Worm (Caenorhabditis elegans) whole organism, L4 larva: Measurements from ENCODE around the gene sax-2.

ENCODE experiments used
- D1046.2 ChIP-seq: fragments of 200-800 bp; sonication (Bioruptor generic); IDR thresholded peaks from 2 replicates; pipeline ENCODE4 v1.3.6; 2022; ENCODE audit warnings: missing genetic modification characterization, missing compliant biosample characterization
- F10B5.3 ChIP-seq: sonication (generic microtip); optimal IDR thresholded peaks from 2 replicates; lab custom pipeline; 2016; ENCODE audit warnings: mild to moderate bottlenecking, missing genetic modification characterization, missing compliant biosample characterization
- F26F4.8 ChIP-seq: fragments of 200-800 bp; sonication (Bioruptor generic); conservative IDR thresholded peaks from 2 replicates; pipeline ENCODE4 v1.3.6; 2022; ENCODE audit warnings: missing genetic modification characterization, missing compliant biosample characterization
- T20F7.1 ChIP-seq: fragments of 200-800 bp; sonication (Bioruptor generic); optimal IDR thresholded peaks from 2 replicates; lab custom pipeline; 2018; ENCODE audit warnings: mild to moderate bottlenecking, missing genetic modification characterization, missing compliant biosample characterization
- T26A8.4 ChIP-seq: fragments of 200-800 bp; sonication (Bioruptor generic); IDR thresholded peaks from 2 replicates; pipeline ENCODE4 v1.3.6; 2022; ENCODE audit warnings: missing genetic modification characterization, missing compliant biosample characterization
- ZK337.2 ChIP-seq: fragments of 200-800 bp; sonication (Bioruptor generic); IDR thresholded peaks from 2 replicates; pipeline ENCODE4 v1.3.6; 2022; ENCODE audit warnings: missing genetic modification reagents, missing genetic modification characterization, missing compliant biosample characterization
- ZK546.5 ChIP-seq, 2 experiments: sonication (generic microtip); optimal IDR thresholded peaks; 2 replicates each; lab custom pipeline; 2017; ENCODE audit warnings: missing biosample characterization in 2 of 2, missing genetic modification characterization in 2 of 2
- aha-1 ChIP-seq: fragments of 150-350 bp; peaks from one replicate; lab custom pipeline; 2014; ENCODE audit warnings: missing biosample characterization, missing genetic modification characterization
- aly-2 ChIP-seq: sonication (generic microtip); optimal IDR thresholded peaks from 2 replicates; lab custom pipeline; 2018; ENCODE audit warnings: missing biosample characterization, missing genetic modification characterization
- ceh-32 ChIP-seq: sonication (generic microtip); optimal IDR thresholded peaks from 2 replicates; lab custom pipeline; 2016; ENCODE audit warnings: mild to moderate bottlenecking, missing genetic modification characterization, missing compliant biosample characterization; ENCODE audit not compliant: poor library complexity
- ceh-82 ChIP-seq: sonication (generic microtip); optimal IDR thresholded peaks from 2 replicates; lab custom pipeline; 2017; ENCODE audit warnings: missing biosample characterization, missing genetic modification characterization
- ces-1 ChIP-seq: fragments of 150-350 bp; sonication (generic microtip); optimal IDR thresholded peaks from 4 replicates; lab custom pipeline; 2014; ENCODE audit warnings: missing biosample characterization, missing genetic modification reagents, missing genetic modification characterization
- daf-16 ChIP-seq, 3 experiments: sonication (generic microtip); optimal IDR thresholded peaks; 2 replicates each; lab custom pipeline; 2016 to 2017; ENCODE audit warnings: missing genetic modification characterization in 3 of 3, missing genetic modification reagents in 3 of 3, mild to moderate bottlenecking in 2 of 3, missing compliant biosample characterization in 2 of 3, missing biosample characterization in 1 of 3, moderate library complexity in 1 of 3
- daf-19 ChIP-seq: fragments of 200-800 bp; sonication (Bioruptor generic); conservative IDR thresholded peaks from 2 replicates; pipeline ENCODE4 v1.3.6; 2022; ENCODE audit warnings: missing genetic modification characterization, missing compliant biosample characterization
- daf-8 ChIP-seq: fragments of 200-800 bp; sonication (Bioruptor generic); IDR thresholded peaks from 2 replicates; pipeline ENCODE4 v1.3.6; 2022; ENCODE audit warnings: missing genetic modification characterization, missing compliant biosample characterization
- dmd-8 ChIP-seq: fragments of 200-800 bp; sonication (Bioruptor generic); IDR thresholded peaks from 2 replicates; pipeline ENCODE4 v1.3.6; 2022; ENCODE audit warnings: missing genetic modification characterization, missing compliant biosample characterization
- egl-27 ChIP-seq: sonication (generic microtip); optimal IDR thresholded peaks from 3 replicates; lab custom pipeline; 2017; ENCODE audit warnings: missing biosample characterization, missing genetic modification reagents, missing genetic modification characterization
- fos-1 ChIP-seq: fragments of 150-350 bp; optimal IDR thresholded peaks from 2 replicates; lab custom pipeline; 2014; ENCODE audit warnings: missing biosample characterization, missing genetic modification characterization
- gei-8 ChIP-seq: fragments of 200-800 bp; sonication (Bioruptor generic); optimal IDR thresholded peaks from 2 replicates; lab custom pipeline; 2018; ENCODE audit warnings: mild to moderate bottlenecking, missing genetic modification characterization, missing compliant biosample characterization
- hif-1 ChIP-seq, 2 experiments: sonication (generic microtip); optimal IDR thresholded peaks; 2 replicates each; lab custom pipeline; 2016 to 2017; ENCODE audit warnings: missing compliant biosample characterization in 2 of 2, missing genetic modification characterization in 2 of 2, missing genetic modification reagents in 2 of 2, missing genotype in 2 of 2, mild to moderate bottlenecking in 1 of 2
- hlh-11 ChIP-seq: fragments of 200-800 bp; sonication (Bioruptor generic); optimal IDR thresholded peaks from 2 replicates; lab custom pipeline; 2018; ENCODE audit warnings: mild to moderate bottlenecking, missing genetic modification characterization, missing compliant biosample characterization
- hlh-30 ChIP-seq: sonication (generic microtip); optimal IDR thresholded peaks from 2 replicates; lab custom pipeline; 2017; ENCODE audit warnings: antibody characterized with exemption, mild to moderate bottlenecking, missing genetic modification characterization, missing compliant biosample characterization; ENCODE audit not compliant: insufficient read depth
- jun-1 ChIP-seq: fragments of 150-350 bp; optimal IDR thresholded peaks from 2 replicates; lab custom pipeline; 2014; ENCODE audit warnings: missing biosample characterization, missing genetic modification reagents, missing genetic modification characterization
- lin-1 ChIP-seq: fragments of 200-800 bp; sonication (Bioruptor generic); IDR thresholded peaks from 2 replicates; pipeline ENCODE4 v1.3.6; 2022; ENCODE audit warnings: missing genetic modification reagents, missing genetic modification characterization, missing compliant biosample characterization
- lin-29 ChIP-seq: fragments of 200-800 bp; sonication (Bioruptor generic); IDR thresholded peaks from 2 replicates; pipeline ENCODE4 v1.3.6; 2022; ENCODE audit warnings: missing genetic modification reagents, missing genetic modification characterization, missing compliant biosample characterization
- madf-5 ChIP-seq, 2 experiments: fragments of 200-800 bp; sonication (Bioruptor generic); IDR thresholded peaks; 2 replicates each; pipeline ENCODE4 v1.3.6; 2022; ENCODE audit warnings: missing compliant biosample characterization in 2 of 2, missing genetic modification characterization in 2 of 2
- mep-1 ChIP-seq: fragments of 150-350 bp; sonication (generic microtip); optimal IDR thresholded peaks from 3 replicates; lab custom pipeline; 2014; ENCODE audit warnings: missing biosample characterization, missing genetic modification characterization
- nhr-102 ChIP-seq: sonication (generic microtip); optimal IDR thresholded peaks from 2 replicates; lab custom pipeline; 2016; ENCODE audit warnings: mild to moderate bottlenecking, missing genetic modification characterization, moderate library complexity, missing compliant biosample characterization
- nhr-111 ChIP-seq: fragments of 200-800 bp; sonication (Bioruptor generic); optimal IDR thresholded peaks from 2 replicates; lab custom pipeline; 2018; ENCODE audit warnings: mild to moderate bottlenecking, missing genetic modification characterization, missing compliant biosample characterization
- nhr-237 ChIP-seq: sonication (generic microtip); optimal IDR thresholded peaks from 2 replicates; lab custom pipeline; 2017; ENCODE audit warnings: missing biosample characterization, missing genetic modification characterization
- nhr-25 ChIP-seq: sonication (generic microtip); optimal IDR thresholded peaks from 2 replicates; lab custom pipeline; 2017; ENCODE audit warnings: missing genetic modification characterization, mild to moderate bottlenecking, missing compliant biosample characterization, antibody characterized with exemption, moderate library complexity, borderline replicate concordance; ENCODE audit not compliant: insufficient read depth
- nhr-28 ChIP-seq: fragments of 150-350 bp; optimal IDR thresholded peaks from 2 replicates; lab custom pipeline; 2014; ENCODE audit warnings: missing biosample characterization, missing genetic modification characterization
- nhr-41 ChIP-seq: fragments of 200-800 bp; sonication (Bioruptor generic); IDR thresholded peaks from 2 replicates; pipeline ENCODE4 v1.3.6; 2022; ENCODE audit warnings: missing genetic modification reagents, missing genetic modification characterization, missing compliant biosample characterization
- nhr-42 ChIP-seq: fragments of 200-800 bp; sonication (Bioruptor generic); IDR thresholded peaks from 2 replicates; pipeline ENCODE4 v1.3.6; 2022; ENCODE audit warnings: missing genetic modification characterization, missing compliant biosample characterization
- nhr-48 ChIP-seq: sonication (generic microtip); optimal IDR thresholded peaks from 2 replicates; lab custom pipeline; 2016; ENCODE audit warnings: mild to moderate bottlenecking, missing genetic modification characterization, missing compliant biosample characterization
- pha-4 ChIP-seq, 2 experiments: fragments of 150-350 bp in 1 of 2; fragments of 200-800 bp in 1 of 2; sonication (Bioruptor generic) in 1 of 2; IDR thresholded peaks in 1 of 2; optimal IDR thresholded peaks in 1 of 2; 2 replicates each; pipeline versions ENCODE4 v1.3.6 to Lab custom; 2014 to 2022; ENCODE audit warnings: missing genetic modification characterization in 2 of 2, missing genetic modification reagents in 2 of 2, missing biosample characterization in 1 of 2, missing compliant biosample characterization in 1 of 2
- sdz-12 ChIP-seq: fragments of 200-800 bp; sonication (Bioruptor generic); optimal IDR thresholded peaks from 2 replicates; lab custom pipeline; 2018; ENCODE audit warnings: mild to moderate bottlenecking, missing genetic modification characterization, missing compliant biosample characterization
- skn-1 ChIP-seq: fragments of 150-350 bp; optimal IDR thresholded peaks from 2 replicates; lab custom pipeline; 2014; ENCODE audit warnings: missing biosample characterization, missing genetic modification characterization
- unc-130 ChIP-seq: sonication (generic microtip); optimal IDR thresholded peaks from 2 replicates; lab custom pipeline; 2016; ENCODE audit warnings: missing genetic modification reagents, missing genetic modification characterization, missing compliant biosample characterization
- unc-62 ChIP-seq, 3 experiments: fragments of 150-350 bp in 1 of 3; sonication (generic microtip); optimal IDR thresholded peaks in 2 of 3; peaks in 1 of 3; 1 replicate in 1 of 3; 2 replicates in 2 of 3; lab custom pipeline; 2014 to 2017; ENCODE audit warnings: missing biosample characterization in 3 of 3, missing genetic modification characterization in 3 of 3, missing genetic modification reagents in 3 of 3, missing genotype in 1 of 3
- vab-7 ChIP-seq: fragments of 200-800 bp; sonication (Bioruptor generic); IDR thresholded peaks from 2 replicates; pipeline ENCODE4 v1.3.6; 2022; ENCODE audit warnings: missing genetic modification reagents, missing genetic modification characterization, missing compliant biosample characterization
- zfp-3 ChIP-seq: fragments of 200-800 bp; sonication (Bioruptor generic); conservative IDR thresholded peaks from 2 replicates; pipeline ENCODE4 v1.3.6; 2022; ENCODE audit warnings: missing genetic modification reagents, missing genetic modification characterization, missing compliant biosample characterization
- zip-11 ChIP-seq: fragments of 200-800 bp; sonication (Bioruptor generic); IDR thresholded peaks from 2 replicates; pipeline ENCODE4 v1.3.6; 2022; ENCODE audit warnings: missing genetic modification characterization, missing compliant biosample characterization
- zip-2 ChIP-seq: fragments of 150-350 bp; optimal IDR thresholded peaks from 2 replicates; lab custom pipeline; 2014; ENCODE audit warnings: missing biosample characterization, missing genetic modification characterization
- ztf-7 ChIP-seq: fragments of 150-350 bp; optimal IDR thresholded peaks from 2 replicates; lab custom pipeline; 2014; ENCODE audit warnings: missing biosample characterization, missing genetic modification characterization

sax-2 gene

DNA sequence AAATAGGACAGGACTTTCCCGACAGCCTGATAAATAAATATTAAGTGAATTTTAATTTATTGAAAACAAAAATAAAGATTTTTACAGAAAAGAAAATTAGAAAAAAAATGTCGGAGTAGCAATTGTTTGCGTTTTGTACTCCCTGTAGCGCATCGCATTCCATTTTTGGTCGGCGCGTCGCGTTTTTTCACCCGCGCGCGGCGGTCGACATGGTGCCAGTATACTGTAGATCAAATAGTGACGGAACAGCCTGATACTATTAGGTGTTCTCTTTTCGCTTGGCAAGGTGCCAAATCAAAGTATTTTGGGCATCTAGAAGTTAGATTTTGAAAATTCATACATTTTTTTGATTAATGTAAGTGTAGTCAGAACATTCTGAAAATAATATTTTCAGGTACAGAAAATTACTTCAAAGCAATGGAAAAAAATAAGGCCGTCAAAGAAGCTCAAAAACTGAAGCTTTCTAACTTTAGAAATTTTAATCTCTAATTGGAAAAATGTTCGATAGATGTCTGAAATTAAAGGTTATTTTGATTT, 10.7 kb upstream of the sax-2 start:
- no peak for TF ChIP-seq egl-27 (tag; lab: Kevin White, UChicago)
- TF ChIP-seq aha-1 (tag; lab: Kevin White, UChicago): peak; percentile 92
- TF ChIP-seq, all 104 proteins: peak for 1

DNA sequence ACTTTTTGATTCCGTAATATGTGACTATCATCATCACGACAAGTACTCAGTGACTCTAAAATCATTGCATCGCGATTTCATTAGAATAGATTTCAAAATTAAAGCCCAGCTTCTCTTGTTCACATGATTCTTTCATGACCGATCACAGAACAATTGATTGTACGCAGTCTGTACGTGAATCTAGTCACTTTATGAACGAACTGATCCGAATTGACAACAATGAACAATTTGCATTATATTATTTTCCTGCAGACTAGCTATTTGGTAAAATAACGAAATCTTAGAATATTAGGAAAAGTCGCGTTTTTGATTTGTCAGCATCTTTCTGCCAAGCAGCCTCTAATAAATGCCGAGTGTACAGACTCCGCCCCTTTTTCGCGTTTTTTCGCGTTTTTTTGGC, 10.0 kb upstream of the sax-2 start:
- TF ChIP-seq vab-7 (GFP tag; lab: Robert Waterston, UW) (no peak), F10B5.3 (tag; lab: Kevin White, UChicago) (no peak), hif-1 (tag; optimal IDR thresholded peaks at IDR 0.05; lab: Kevin White, UChicago) (peak; percentile 17 to 57), dmd-8 (GFP tag; lab: Robert Waterston, UW) (no peak), nhr-237 (tag; lab: Kevin White, UChicago) (no peak), nhr-48 (tag; lab: Kevin White, UChicago) (peak; percentile 26), ZK546.5 (tag; optimal IDR thresholded peaks at IDR 0.05; lab: Kevin White, UChicago) (no peak), aha-1 (tag; lab: Kevin White, UChicago) (peak; percentile 5), F26F4.8 (GFP tag; lab: Robert Waterston, UW) (no peak), aly-2 (tag; lab: Kevin White, UChicago) (no peak), unc-62 (GFP tag; optimal IDR thresholded peaks at IDR 0.05 in 1 of 2; lab: Kevin White, UChicago) (peak in 1 of 2 experiments; percentile 60), unc-62 (tag; optimal IDR thresholded peaks at IDR 0.05; lab: Kevin White, UChicago) (no peak), skn-1 (no peak), D1046.2 (GFP tag; lab: Robert Waterston, UW) (no peak), sdz-12 (no peak), daf-19 (no peak), daf-8 (GFP tag; lab: Robert Waterston, UW) (no peak), ztf-7 (tag; lab: Kevin White, UChicago) (no peak), hlh-11 (tag; lab: Kevin White, UChicago) (no peak), madf-5 (GFP tag; IDR thresholded peaks at IDR 0.05; lab: Robert Waterston, UW) (no peak), T26A8.4 (no peak)

DNA sequence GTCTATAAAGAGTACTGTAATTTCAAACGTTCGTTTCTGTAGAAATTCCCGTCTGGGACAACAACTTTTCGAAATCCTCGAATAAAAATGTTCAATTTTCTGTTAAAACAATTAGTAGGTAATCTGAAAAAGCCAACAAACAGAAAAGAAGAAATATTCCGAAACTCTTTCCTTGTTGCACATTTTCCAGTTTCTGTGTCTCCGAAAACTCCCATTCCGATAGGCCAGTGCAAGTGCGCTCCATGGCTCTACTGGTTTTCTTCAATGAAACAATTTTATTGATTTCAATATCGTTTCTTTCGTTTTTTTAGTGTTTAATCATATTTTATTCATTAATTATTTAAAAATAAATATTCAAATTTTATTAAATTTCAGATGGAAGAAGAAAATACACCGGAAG, 6.9 kb upstream of the sax-2 start, which contains the start of gene F54D8.6:
Gene F54D8.6, plus strand, starts transcription at position 370 of the 400 bp plus-strand sequence.
- TF ChIP-seq zip-11 (no peak), mep-1 (peak; percentile 35), ces-1 (GFP tag; lab: Kevin White, UChicago) (no peak), nhr-111 (GFP tag; lab: Kevin White, UChicago) (no peak), nhr-102 (tag; lab: Kevin White, UChicago) (no peak), nhr-42 (no peak), unc-130 (GFP tag; lab: Kevin White, UChicago) (peak; percentile 10), daf-16 (GFP tag; optimal IDR thresholded peaks at IDR 0.05; lab: Kevin White, UChicago) (no peak), daf-16 (tag; optimal IDR thresholded peaks at IDR 0.05; lab: Kevin White, UChicago) (peak; percentile 4), ZK546.5 (tag; optimal IDR thresholded peaks at IDR 0.05; lab: Kevin White, UChicago) (no peak), ceh-82 (no peak), T20F7.1 (GFP tag; lab: Kevin White, UChicago) (no peak), ZK337.2 (GFP tag; lab: Robert Waterston, UW) (no peak), hif-1 (tag; optimal IDR thresholded peaks at IDR 0.05; lab: Kevin White, UChicago) (peak in 1 of 2 experiments; percentile 4), F26F4.8 (GFP tag; lab: Robert Waterston, UW) (no peak), nhr-28 (tag; lab: Kevin White, UChicago) (peak; percentile 18), pha-4 (GFP tag; IDR thresholded peaks at IDR 0.05; lab: Robert Waterston, UW) (no peak), pha-4 (tag; optimal IDR thresholded peaks at IDR 0.05; lab: Kevin White, UChicago) (no peak), jun-1 (no peak), gei-8 (GFP tag; lab: Kevin White, UChicago) (no peak), fos-1 (tag; lab: Kevin White, UChicago) (no peak), lin-1 (GFP tag; lab: Robert Waterston, UW) (no peak), dmd-8 (GFP tag; lab: Robert Waterston, UW) (no peak), hlh-30 (no peak), D1046.2 (GFP tag; lab: Robert Waterston, UW) (no peak), ceh-32 (tag; lab: Kevin White, UChicago) (no peak), zfp-3 (GFP tag; lab: Robert Waterston, UW) (no peak), nhr-41 (GFP tag; lab: Robert Waterston, UW) (no peak), F10B5.3 (tag; lab: Kevin White, UChicago) (no peak), zip-2 (no peak), aha-1 (tag; lab: Kevin White, UChicago) (peak; percentile 40), nhr-25 (no peak), lin-29 (GFP tag; lab: Robert Waterston, UW) (no peak)
